Fruit fly (Drosophila melanogaster): ENCODE data around the gene CG11983.

The CG11983 gene

dm6 chr3R:9003600-9004223 is 4.4 kb upstream of the CG11983 start, which contains the start of the genes CG31100 and CG11980 (continued):
- TF ChIP-seq Rfx (GFP tag; IDR thresholded peaks at IDR 0.05) = no peak
- TF ChIP-seq CG11398 (GFP tag; optimal IDR thresholded peaks at IDR 0.05) = no peak
- no peak for TF ChIP-seq D (optimal IDR thresholded peaks at IDR 0.05)
- no peak for TF ChIP-seq D (GFP tag; optimal IDR thresholded peaks at IDR 0.05)
- TF ChIP-seq CG4282 (GFP tag; optimal IDR thresholded peaks at IDR 0.05) = no peak
- peak; percentile 73 for TF ChIP-seq knrl (GFP tag; IDR thresholded peaks at IDR 0.05; ENCODE audit: partially characterized antibody)
- TF ChIP-seq sc (optimal IDR thresholded peaks at IDR 0.05) = no peak
- no peak for TF ChIP-seq sc (GFP tag; optimal IDR thresholded peaks at IDR 0.05)
- TF ChIP-seq CG3163 (GFP tag; optimal IDR thresholded peaks at IDR 0.05) = no peak
- peak; percentile 35 for TF ChIP-seq CG17829 (tag; optimal IDR thresholded peaks at IDR 0.05)
- TF ChIP-seq Hand (GFP tag; optimal IDR thresholded peaks at IDR 0.05) = no peak
- TF ChIP-seq org-1 (GFP tag; optimal IDR thresholded peaks at IDR 0.05) = no peak
- TF ChIP-seq pita (GFP tag; optimal IDR thresholded peaks at IDR 0.05) = no peak
- TF ChIP-seq CG12299 (tag; optimal IDR thresholded peaks at IDR 0.05) = no peak
- TF ChIP-seq tap (tag; optimal IDR thresholded peaks at IDR 0.05) = no peak
- TF ChIP-seq NC2α (GFP tag; optimal IDR thresholded peaks at IDR 0.05) = no peak
- no peak for TF ChIP-seq CG32767 (GFP tag; IDR thresholded peaks at IDR 0.05)
- TF ChIP-seq HLH4C (GFP tag; IDR thresholded peaks at IDR 0.05; ENCODE audit: partially characterized antibody) = peak; percentile 49; the same call in 2 of the 3 replicates
- TF ChIP-seq CG18476 (GFP tag; optimal IDR thresholded peaks at IDR 0.05) = no peak
- TF ChIP-seq peb (GFP tag; IDR thresholded peaks at IDR 0.05) = no peak
- peak; percentile 94 for TF ChIP-seq phol (tag; optimal IDR thresholded peaks at IDR 0.05)
- TF ChIP-seq kni (GFP tag; optimal IDR thresholded peaks at IDR 0.05) = no peak
- no peak for TF ChIP-seq CG1233 (GFP tag; optimal IDR thresholded peaks at IDR 0.05)
- no peak for TF ChIP-seq mirr (GFP tag; optimal IDR thresholded peaks at IDR 0.05)
- TF ChIP-seq CG6272 (GFP tag; IDR thresholded peaks at IDR 0.05) = no peak
- no peak for TF ChIP-seq ERR (GFP tag; optimal IDR thresholded peaks at IDR 0.05)
- no peak for TF ChIP-seq tx (GFP tag; optimal IDR thresholded peaks at IDR 0.05)
- no peak for TF ChIP-seq Mes4 (GFP tag; optimal IDR thresholded peaks at IDR 0.05)
- no peak for TF ChIP-seq CG15269 (tag; optimal IDR thresholded peaks at IDR 0.05)
- no peak for TF ChIP-seq Oaz (GFP tag; IDR thresholded peaks at IDR 0.05)
- TF ChIP-seq CG13424 (tag; optimal IDR thresholded peaks at IDR 0.05) = no peak
- TF ChIP-seq Sox100B (GFP tag; optimal IDR thresholded peaks at IDR 0.05) = no peak
- TF ChIP-seq aop (GFP tag; IDR thresholded peaks at IDR 0.05) = no peak
- TF ChIP-seq dmrt99B (tag; optimal IDR thresholded peaks at IDR 0.05) = no peak
- no peak for TF ChIP-seq CG4707 (GFP tag; optimal IDR thresholded peaks at IDR 0.05)
- TF ChIP-seq CG13624 (GFP tag; optimal IDR thresholded peaks at IDR 0.05) = no peak
- TF ChIP-seq HLH54F (GFP tag; optimal IDR thresholded peaks at IDR 0.05) = no peak
- TF ChIP-seq CG9437 (GFP tag; optimal IDR thresholded peaks at IDR 0.05) = no peak
- no peak for TF ChIP-seq CG18764 (GFP tag; optimal IDR thresholded peaks at IDR 0.05)
- no peak for TF ChIP-seq CG10366 (GFP tag; IDR thresholded peaks at IDR 0.05)
- no peak for TF ChIP-seq Xrp1 (GFP tag; IDR thresholded peaks at IDR 0.05)
- TF ChIP-seq Aef1 (GFP tag; IDR thresholded peaks at IDR 0.05) = no peak
- TF ChIP-seq shn (GFP tag; optimal IDR thresholded peaks at IDR 0.05) = no peak
- TF ChIP-seq Ravus (GFP tag; IDR thresholded peaks at IDR 0.05) = no peak
- TF ChIP-seq Dll (GFP tag; IDR thresholded peaks at IDR 0.05; ENCODE audit: partially characterized antibody) = peak; percentile 77
- TF ChIP-seq NFAT (GFP tag; IDR thresholded peaks at IDR 0.05) = no peak
- peak; percentile 17 for TF ChIP-seq Fer1 (GFP tag; optimal IDR thresholded peaks at IDR 0.05)
- no peak for TF ChIP-seq CG17912 (GFP tag; optimal IDR thresholded peaks at IDR 0.05)
- TF ChIP-seq tna (GFP tag; IDR thresholded peaks at IDR 0.05; ENCODE audit: partially characterized antibody) = 0 out of 2 replicates have a peak, but pooled peaks have one; percentile 40
- TF ChIP-seq sqz (GFP tag; optimal IDR thresholded peaks at IDR 0.05) = no peak
- no peak; the same call in 2 of the 3 replicates for TF ChIP-seq CG14860 (GFP tag; IDR thresholded peaks at IDR 0.05; ENCODE audit: partially characterized antibody)

All from whole organism, embryonic.